Worm (Caenorhabditis elegans) whole organism, L3 larva: ENCODE data around the gene dhc-4.

ENCODE experiments used
- ama-1 ChIP-seq: fragments of 150-350 bp; optimal IDR thresholded peaks from 2 replicates; lab custom pipeline; 2018
- ceh-82 ChIP-seq: fragments of 150-350 bp; optimal IDR thresholded peaks from 2 replicates; lab custom pipeline; 2014; ENCODE audit warnings: missing biosample characterization, missing genetic modification characterization
- fkh-2 ChIP-seq: fragments of 150-350 bp; optimal IDR thresholded peaks from 2 replicates; lab custom pipeline; 2014; ENCODE audit warnings: missing biosample characterization, missing genetic modification reagents, missing genetic modification characterization
- lin-39 ChIP-seq: fragments of 150-350 bp; optimal IDR thresholded peaks from 2 replicates; lab custom pipeline; 2018; ENCODE audit warnings: missing biosample characterization, missing genetic modification reagents, missing genetic modification characterization
- mdl-1 ChIP-seq: fragments of 150-350 bp; optimal IDR thresholded peaks from 2 replicates; lab custom pipeline; 2014; ENCODE audit warnings: missing biosample characterization, missing genetic modification characterization
- nfya-1 ChIP-seq: sonication (generic microtip); optimal IDR thresholded peaks from 2 replicates; lab custom pipeline; 2017; ENCODE audit warnings: missing genetic modification characterization, mild to moderate bottlenecking, missing compliant biosample characterization, antibody characterized with exemption, moderate library complexity; ENCODE audit not compliant: insufficient read depth
- pqm-1 ChIP-seq: fragments of 150-350 bp; optimal IDR thresholded peaks from 2 replicates; lab custom pipeline; 2017; ENCODE audit warnings: missing biosample characterization, missing genetic modification characterization, inconsistent platforms
- skn-1 ChIP-seq: fragments of 150-350 bp; optimal IDR thresholded peaks from 2 replicates; lab custom pipeline; 2014; ENCODE audit warnings: missing biosample characterization, missing genetic modification characterization
- zag-1 ChIP-seq: fragments of 150-350 bp; optimal IDR thresholded peaks from 2 replicates; lab custom pipeline; 2014; ENCODE audit warnings: missing biosample characterization, missing genetic modification characterization
- ztf-11 ChIP-seq: fragments of 150-350 bp; optimal IDR thresholded peaks from 2 replicates; lab custom pipeline; 2014; ENCODE audit warnings: missing biosample characterization, missing genetic modification characterization

ce11 chrIII:10930850-10931249, 38.9 kb upstream of the dhc-4 start, which contains the start of gene M142.5:
- TF ChIP-seq zag-1 (no peak), ztf-11 (tag; lab: Kevin White, UChicago) (no peak), mdl-1 (tag; lab: Kevin White, UChicago) (no peak), ceh-82 (tag; lab: Kevin White, UChicago) (no peak), lin-39 (tag; lab: Kevin White, UChicago) (peak; percentile 27), fkh-2 (tag; lab: Kevin White, UChicago) (no peak), ama-1 (lab: Kevin White, UChicago) (no peak), pqm-1 (tag; lab: Kevin White, UChicago) (no peak), nfya-1 (peak; percentile 18), skn-1 (tag; lab: Kevin White, UChicago) (no peak)
